Comparison of ENCODE assay signal across 4 worm cellular contexts in the genomic region with DNA sequence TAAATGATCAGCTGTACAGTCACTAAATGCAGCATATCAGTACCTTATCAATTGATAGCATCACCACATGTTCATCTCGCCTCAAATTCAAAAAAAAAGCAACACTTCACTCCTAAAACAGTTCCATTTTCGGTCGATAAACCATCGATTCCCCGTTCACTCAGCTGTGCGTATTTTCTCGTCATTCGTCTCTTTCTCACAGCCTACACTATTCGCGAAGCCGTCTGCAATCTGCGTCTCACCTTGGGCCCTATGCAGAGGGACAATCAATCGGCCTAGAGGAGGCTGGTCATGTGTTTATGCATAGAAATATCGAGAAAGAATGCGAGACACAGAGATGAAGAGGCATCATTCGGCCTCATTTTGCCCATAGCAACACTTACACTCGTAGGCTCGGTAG.
TF ChIP-seq lines count a peak whose summit lies in the region.

No protein-coding gene starts in this region.

TF ChIP-seq in whole organism, L2 larva, 48 proteins besides CTCF, POLR2A, EP300 and RAD21 (continues in another document):
- peak; percentile 66 for TF ChIP-seq nhr-6 (tag; optimal IDR thresholded peaks at IDR 0.05; lab: Kevin White, UChicago)
- TF ChIP-seq snpc-4 (tag; optimal IDR thresholded peaks at IDR 0.05; lab: Kevin White, UChicago): no peak
- no peak for TF ChIP-seq nhr-23 (tag; optimal IDR thresholded peaks at IDR 0.05; lab: Kevin White, UChicago)
- no peak for TF ChIP-seq nhr-11 (tag; optimal IDR thresholded peaks at IDR 0.05; lab: Kevin White, UChicago)
- peak; percentile 87 for TF ChIP-seq crh-2 (tag; optimal IDR thresholded peaks at IDR 0.05; lab: Kevin White, UChicago)
- TF ChIP-seq mdl-1 (tag; optimal IDR thresholded peaks at IDR 0.05; lab: Kevin White, UChicago): peak in 1 of 2 experiments; percentile 55
- peak; percentile 77 for TF ChIP-seq ama-1 (optimal IDR thresholded peaks at IDR 0.05; lab: Kevin White, UChicago)
- no peak for TF ChIP-seq nhr-77 (tag; optimal IDR thresholded peaks at IDR 0.05; lab: Kevin White, UChicago)
- no peak for TF ChIP-seq unc-39 (tag; optimal IDR thresholded peaks at IDR 0.05; lab: Kevin White, UChicago)
- peak; percentile 64 for TF ChIP-seq gmeb-1 (tag; optimal IDR thresholded peaks at IDR 0.05; lab: Kevin White, UChicago)
- TF ChIP-seq F13H6.1 (tag; optimal IDR thresholded peaks at IDR 0.05; lab: Kevin White, UChicago): peak; percentile 91
- no peak for TF ChIP-seq skn-1 (tag; optimal IDR thresholded peaks at IDR 0.05; lab: Kevin White, UChicago)
- TF ChIP-seq lin-11 (tag; optimal IDR thresholded peaks at IDR 0.05; lab: Kevin White, UChicago): peak; percentile 54
- TF ChIP-seq mab-5 (tag; optimal IDR thresholded peaks at IDR 0.05; lab: Kevin White, UChicago): no peak
- no peak for TF ChIP-seq dmd-4 (tag; optimal IDR thresholded peaks at IDR 0.05; lab: Kevin White, UChicago)
- peak; percentile 68 for TF ChIP-seq unc-55 (GFP tag; optimal IDR thresholded peaks at IDR 0.05; lab: Kevin White, UChicago)
- no peak for TF ChIP-seq mbf-1 (tag; optimal IDR thresholded peaks at IDR 0.05; lab: Kevin White, UChicago)
- TF ChIP-seq sma-3 (GFP tag; optimal IDR thresholded peaks at IDR 0.05; lab: Kevin White, UChicago): peak; percentile 92
- TF ChIP-seq lin-39 (tag; optimal IDR thresholded peaks at IDR 0.05; lab: Kevin White, UChicago): no peak
- TF ChIP-seq aly-2 (tag; optimal IDR thresholded peaks at IDR 0.05; lab: Kevin White, UChicago): no peak
- TF ChIP-seq alr-1 (tag; optimal IDR thresholded peaks at IDR 0.05; lab: Kevin White, UChicago): peak; percentile 28
- TF ChIP-seq nhr-25 (tag; optimal IDR thresholded peaks at IDR 0.05; lab: Kevin White, UChicago): peak; percentile 89

TF ChIP-seq in whole organism, L4 larva, 104 proteins besides CTCF, POLR2A, EP300 and RAD21 (continues in another document):
- peak; percentile 84 to 90 for TF ChIP-seq lsy-2 (tag; optimal IDR thresholded peaks at IDR 0.05; lab: Kevin White, UChicago)
- TF ChIP-seq Y48G9A.11 (GFP tag; IDR thresholded peaks at IDR 0.05; lab: Robert Waterston, UW): no peak
- TF ChIP-seq T20F7.1 (GFP tag; optimal IDR thresholded peaks at IDR 0.05; lab: Kevin White, UChicago): peak; percentile 81
- TF ChIP-seq lim-7 (GFP tag; IDR thresholded peaks at IDR 0.05; lab: Robert Waterston, UW): 0 out of 2 replicates have a peak, but pooled peaks have one; percentile 15
- peak; percentile 87 for TF ChIP-seq nhr-102 (tag; optimal IDR thresholded peaks at IDR 0.05; lab: Kevin White, UChicago)
- TF ChIP-seq tag-97 (GFP tag; IDR thresholded peaks at IDR 0.05; lab: Robert Waterston, UW): no peak
- TF ChIP-seq attf-4 (tag; optimal IDR thresholded peaks at IDR 0.05; lab: Kevin White, UChicago): no peak
- no peak for TF ChIP-seq ces-1 (GFP tag; optimal IDR thresholded peaks at IDR 0.05; lab: Kevin White, UChicago)
- peak; percentile 56 for TF ChIP-seq dpl-1 (GFP tag; optimal IDR thresholded peaks at IDR 0.05; lab: Kevin White, UChicago)
- TF ChIP-seq mxl-2 (GFP tag; conservative IDR thresholded peaks at IDR 0.05; lab: Robert Waterston, UW): no peak
- TF ChIP-seq cey-2 (tag; optimal IDR thresholded peaks at IDR 0.05; lab: Kevin White, UChicago; ENCODE audit: borderline replicate concordance, insufficient read depth): peak; percentile 33
- peak; percentile 29 for TF ChIP-seq duxl-1 (tag; optimal IDR thresholded peaks at IDR 0.05; lab: Kevin White, UChicago; ENCODE audit: poor library complexity)
- TF ChIP-seq Y75B8A.6 (GFP tag; IDR thresholded peaks at IDR 0.05; lab: Robert Waterston, UW): no peak
- TF ChIP-seq zag-1 (tag; optimal IDR thresholded peaks at IDR 0.05; lab: Kevin White, UChicago): no peak
- no peak for TF ChIP-seq R02D3.7 (tag; optimal IDR thresholded peaks at IDR 0.05; lab: Kevin White, UChicago)
- no peak for TF ChIP-seq nhr-76 (tag; optimal IDR thresholded peaks at IDR 0.05; lab: Kevin White, UChicago)
- TF ChIP-seq nhr-11 (tag; optimal IDR thresholded peaks at IDR 0.05; lab: Kevin White, UChicago): peak; percentile 91
- TF ChIP-seq lin-15B (tag; optimal IDR thresholded peaks at IDR 0.05; lab: Kevin White, UChicago): no peak
- TF ChIP-seq saeg-2 (GFP tag; IDR thresholded peaks at IDR 0.05; lab: Robert Waterston, UW): peak; percentile 66
- peak; percentile 83 for TF ChIP-seq gei-8 (GFP tag; optimal IDR thresholded peaks at IDR 0.05; lab: Kevin White, UChicago)
- TF ChIP-seq nhr-25 (tag; optimal IDR thresholded peaks at IDR 0.05; lab: Kevin White, UChicago; ENCODE audit: borderline replicate concordance, insufficient read depth): peak; percentile 28
- peak; percentile 23 for TF ChIP-seq F37D6.2 (tag; optimal IDR thresholded peaks at IDR 0.05; lab: Kevin White, UChicago)

TF ChIP-seq in whole organism, late embryonic, 69 proteins besides CTCF, POLR2A, EP300 and RAD21 (continues in another document):
- TF ChIP-seq ceh-34 (tag; optimal IDR thresholded peaks at IDR 0.05; lab: Kevin White, UChicago) (peak; percentile 59), C08G9.2 (tag; optimal IDR thresholded peaks at IDR 0.05; lab: Kevin White, UChicago) (no peak), ttx-3 (tag; optimal IDR thresholded peaks at IDR 0.05; lab: Kevin White, UChicago) (no peak), T23F11.4 (GFP tag; optimal IDR thresholded peaks at IDR 0.05; lab: Kevin White, UChicago) (no peak), sdc-2 (tag; optimal IDR thresholded peaks at IDR 0.05; lab: Kevin White, UChicago) (peak; percentile 14), fax-1 (tag; optimal IDR thresholded peaks at IDR 0.05; lab: Kevin White, UChicago) (no peak), syd-9 (tag; optimal IDR thresholded peaks at IDR 0.05; lab: Kevin White, UChicago) (no peak), dmd-4 (tag; optimal IDR thresholded peaks at IDR 0.05; lab: Kevin White, UChicago; ENCODE audit: borderline replicate concordance) (no peak), pat-9 (tag; optimal IDR thresholded peaks at IDR 0.05; lab: Kevin White, UChicago) (no peak), elt-2 (tag; optimal IDR thresholded peaks at IDR 0.05; lab: Kevin White, UChicago) (peak; percentile 74), hlh-13 (GFP tag; optimal IDR thresholded peaks at IDR 0.05; lab: Kevin White, UChicago) (no peak), unc-3 (GFP tag; conservative IDR thresholded peaks at IDR 0.05; lab: Robert Waterston, UW) (no peak), unc-3 (tag; optimal IDR thresholded peaks at IDR 0.05; lab: Kevin White, UChicago) (no peak), ceh-14 (tag; optimal IDR thresholded peaks at IDR 0.05; lab: Kevin White, UChicago) (no peak), K09A11.1 (tag; optimal IDR thresholded peaks at IDR 0.05; lab: Kevin White, UChicago; ENCODE audit: insufficient read depth) (no peak), ztf-16 (tag; optimal IDR thresholded peaks at IDR 0.05; lab: Kevin White, UChicago) (no peak), ceh-19 (GFP tag; optimal IDR thresholded peaks at IDR 0.05; lab: Kevin White, UChicago) (no peak), rnt-1 (tag; optimal IDR thresholded peaks at IDR 0.05; lab: Kevin White, UChicago) (peak; percentile 48), lin-11 (tag; optimal IDR thresholded peaks at IDR 0.05; lab: Kevin White, UChicago) (no peak), hlh-6 (tag; optimal IDR thresholded peaks at IDR 0.05; lab: Kevin White, UChicago) (no peak), tbx-7 (tag; optimal IDR thresholded peaks at IDR 0.05; lab: Kevin White, UChicago) (no peak), unc-55 (GFP tag; optimal IDR thresholded peaks at IDR 0.05; lab: Kevin White, UChicago) (peak; percentile 73), dve-1 (tag; optimal IDR thresholded peaks at IDR 0.05; lab: Kevin White, UChicago) (peak; percentile 63), F13H6.1 (tag; optimal IDR thresholded peaks at IDR 0.05; lab: Kevin White, UChicago) (peak; percentile 3), unc-42 (tag; optimal IDR thresholded peaks at IDR 0.05; lab: Kevin White, UChicago) (peak; percentile 20)

TF ChIP-seq in whole organism, mixed stage, embryonic, 35 proteins besides CTCF, POLR2A, EP300 and RAD21 (continues in another document):
- peak; percentile 65 for TF ChIP-seq ham-2 (GFP tag; optimal IDR thresholded peaks at IDR 0.05; lab: Kevin White, UChicago)
- peak; percentile 55 for TF ChIP-seq ces-1 (GFP tag; optimal IDR thresholded peaks at IDR 0.05; lab: Kevin White, UChicago)
- peak; percentile 27 for TF ChIP-seq nhr-2 (tag; optimal IDR thresholded peaks at IDR 0.05; lab: Kevin White, UChicago)
- TF ChIP-seq lin-13 (tag; optimal IDR thresholded peaks at IDR 0.05; lab: Kevin White, UChicago): peak; percentile 54
- no peak for TF ChIP-seq blmp-1 (tag; optimal IDR thresholded peaks at IDR 0.05; lab: Kevin White, UChicago)
- peak; percentile 79 for TF ChIP-seq unc-62 (GFP tag; optimal IDR thresholded peaks at IDR 0.05; lab: Kevin White, UChicago)
- TF ChIP-seq lsy-2 (tag; optimal IDR thresholded peaks at IDR 0.05; lab: Kevin White, UChicago): peak; percentile 58
- no peak for TF ChIP-seq ceh-43 (GFP tag; optimal IDR thresholded peaks at IDR 0.05; lab: Kevin White, UChicago)
- TF ChIP-seq ceh-83 (GFP tag; optimal IDR thresholded peaks at IDR 0.05; lab: Kevin White, UChicago): no peak
- peak; percentile 50 for TF ChIP-seq cnd-1 (tag; optimal IDR thresholded peaks at IDR 0.05; lab: Kevin White, UChicago)
- no peak for TF ChIP-seq bed-3 (GFP tag; optimal IDR thresholded peaks at IDR 0.05; lab: Kevin White, UChicago)
- peak; percentile 37 for TF ChIP-seq drap-1 (GFP tag; optimal IDR thresholded peaks at IDR 0.05; lab: Kevin White, UChicago)
- peak; percentile 32 for TF ChIP-seq tbx-8 (GFP tag; optimal IDR thresholded peaks at IDR 0.05; lab: Kevin White, UChicago)
- TF ChIP-seq nhr-76 (tag; optimal IDR thresholded peaks at IDR 0.05; lab: Kevin White, UChicago): no peak
- peak; percentile 98 for TF ChIP-seq ceh-39 (tag; optimal IDR thresholded peaks at IDR 0.05; lab: Kevin White, UChicago)
- no peak for TF ChIP-seq M03D4.4 (tag; optimal IDR thresholded peaks at IDR 0.05; lab: Kevin White, UChicago)
- peak; percentile 11 for TF ChIP-seq elt-1 (tag; optimal IDR thresholded peaks at IDR 0.05; lab: Kevin White, UChicago; ENCODE audit: borderline replicate concordance, insufficient read depth)
- no peak for TF ChIP-seq mab-5 (tag; optimal IDR thresholded peaks at IDR 0.05; lab: Kevin White, UChicago)
- no peak for TF ChIP-seq zip-8 (tag; optimal IDR thresholded peaks at IDR 0.05; lab: Kevin White, UChicago)
- TF ChIP-seq hlh-1 (tag; optimal IDR thresholded peaks at IDR 0.05; lab: Kevin White, UChicago): peak; percentile 76
- no peak for TF ChIP-seq sem-2 (GFP tag; optimal IDR thresholded peaks at IDR 0.05; lab: Kevin White, UChicago)
- peak; percentile 68 for TF ChIP-seq unc-120 (tag; optimal IDR thresholded peaks at IDR 0.05; lab: Kevin White, UChicago; ENCODE audit: poor library complexity, severe bottlenecking)
- TF ChIP-seq ztf-11 (tag; optimal IDR thresholded peaks at IDR 0.05; lab: Kevin White, UChicago): no peak
- no peak for TF ChIP-seq unc-39 (tag; optimal IDR thresholded peaks at IDR 0.05; lab: Kevin White, UChicago)
- TF ChIP-seq sptf-1 (tag; optimal IDR thresholded peaks at IDR 0.05; lab: Kevin White, UChicago): peak; percentile 31
- peak; percentile 79 for TF ChIP-seq nhr-237 (tag; optimal IDR thresholded peaks at IDR 0.05; lab: Kevin White, UChicago)
- TF ChIP-seq nhr-12 (tag; optimal IDR thresholded peaks at IDR 0.05; lab: Kevin White, UChicago): no peak
- TF ChIP-seq nhr-28 (tag; optimal IDR thresholded peaks at IDR 0.05; lab: Kevin White, UChicago): no peak
